Fruit fly (Drosophila melanogaster) whole organism, embryonic: ENCODE results near the gene SPH93.

Experiments
- CG10366 ChIP-seq: fragments of 200-800 bp; sonication (Bioruptor generic); IDR thresholded peaks from 2 replicates; pipeline ENCODE4 v1.3.6; 2022; ENCODE audit warnings: missing biosample characterization, missing genetic modification characterization
- CG11695 ChIP-seq: fragments of 200-800 bp; sonication (Bioruptor generic); IDR thresholded peaks from 3 replicates; pipeline ENCODE4 v1.3.6; 2022; ENCODE audit warnings: missing biosample characterization, missing genetic modification characterization
- CG1233 ChIP-seq: fragments of 200-800 bp; sonication (Bioruptor generic); optimal IDR thresholded peaks from 4 replicates; lab custom pipeline; 2018; ENCODE audit warnings: missing biosample characterization, mild to moderate bottlenecking, missing genetic modification characterization
- CG12391 ChIP-seq: fragments of 200-800 bp; sonication (Bioruptor generic); optimal IDR thresholded peaks from 3 replicates; lab custom pipeline; 2018; ENCODE audit warnings: missing biosample characterization, mild to moderate bottlenecking, missing genetic modification characterization, moderate library complexity
- CG13296 ChIP-seq: fragments of 200-800 bp; sonication (Bioruptor generic); optimal IDR thresholded peaks from 3 replicates; lab custom pipeline; 2018; ENCODE audit warnings: missing biosample characterization, mild to moderate bottlenecking, missing genetic modification characterization
- CG15514 ChIP-seq: fragments of 200-800 bp; sonication (Bioruptor generic); optimal IDR thresholded peaks from 3 replicates; lab custom pipeline; 2017; ENCODE audit warnings: missing biosample characterization, missing genetic modification characterization, mild to moderate bottlenecking, moderate library complexity, missing genetic modification reagents
- CG1602 ChIP-seq: fragments of 200-800 bp; sonication (Bioruptor generic); optimal IDR thresholded peaks from 3 replicates; lab custom pipeline; 2016; ENCODE audit warnings: missing biosample characterization, missing genetic modification characterization
- CG16779 ChIP-seq: fragments of 200-800 bp; sonication (Bioruptor generic); IDR thresholded peaks from 2 replicates; pipeline ENCODE4 v1.3.6; 2022; ENCODE audit warnings: missing biosample characterization, missing genetic modification characterization
- CG17359 ChIP-seq: fragments of 200-800 bp; sonication (Bioruptor generic); optimal IDR thresholded peaks from 3 replicates; lab custom pipeline; 2018; ENCODE audit warnings: missing biosample characterization, mild to moderate bottlenecking, missing genetic modification characterization, moderate library complexity
- CG17612 ChIP-seq: fragments of 200-800 bp; sonication (Bioruptor generic); IDR thresholded peaks from 2 replicates; pipeline ENCODE4 v1.3.6; 2022; ENCODE audit warnings: missing biosample characterization, missing genetic modification characterization
- CG2889 ChIP-seq: fragments of 200-800 bp; sonication (Bioruptor generic); IDR thresholded peaks from 3 replicates; pipeline ENCODE4 v1.3.6; 2022; ENCODE audit warnings: missing biosample characterization, missing genetic modification characterization
- CG30020 ChIP-seq: fragments of 200-800 bp; optimal IDR thresholded peaks from 2 replicates; lab custom pipeline; 2019; ENCODE audit warnings: missing biosample characterization, mild to moderate bottlenecking, missing genetic modification characterization, moderate library complexity
- CG33557 ChIP-seq: fragments of 200-800 bp; sonication (Bioruptor generic); optimal IDR thresholded peaks from 2 replicates; lab custom pipeline; 2019; ENCODE audit warnings: missing biosample characterization, mild to moderate bottlenecking, missing genetic modification characterization, moderate library complexity
- CG3726 ChIP-seq: fragments of 200-800 bp; sonication (Bioruptor generic); IDR thresholded peaks from 3 replicates; pipeline ENCODE4, ENCODE4 v1.3.6; 2022; ENCODE audit warnings: missing biosample characterization, missing genetic modification characterization
- CG3838 ChIP-seq: fragments of 200-800 bp; sonication (Bioruptor generic); optimal IDR thresholded peaks from 3 replicates; lab custom pipeline; 2016; ENCODE audit warnings: missing biosample characterization, missing genetic modification characterization
- CG42726 ChIP-seq: fragments of 200-800 bp; sonication (Bioruptor generic); IDR thresholded peaks from 2 replicates; pipeline ENCODE4 v1.3.6; 2022; ENCODE audit warnings: missing biosample characterization, missing genetic modification characterization; ENCODE audit not compliant: partially characterized antibody
- CG4424 ChIP-seq: fragments of 200-800 bp; sonication (Bioruptor generic); optimal IDR thresholded peaks from 3 replicates; lab custom pipeline; 2016; ENCODE audit warnings: missing biosample characterization, missing genetic modification characterization
- CG4707 ChIP-seq: fragments of 200-800 bp; sonication (Bioruptor generic); optimal IDR thresholded peaks from 2 replicates; lab custom pipeline; 2018; ENCODE audit warnings: missing biosample characterization, mild to moderate bottlenecking, missing genetic modification characterization, moderate library complexity
- CG7271 ChIP-seq: fragments of 200-800 bp; sonication (Bioruptor generic); optimal IDR thresholded peaks from 2 replicates; lab custom pipeline; 2018; ENCODE audit warnings: missing biosample characterization, mild to moderate bottlenecking, missing genetic modification characterization, moderate library complexity
- CG8478 ChIP-seq: fragments of >200 bp; optimal IDR thresholded peaks from 2 replicates; lab custom pipeline; 2018
- CG9215 ChIP-seq: fragments of 200-800 bp; sonication (Bioruptor generic); IDR thresholded peaks from 2 replicates; pipeline ENCODE4 v1.3.6; 2022; ENCODE audit warnings: missing biosample characterization, missing genetic modification characterization
- CoRest ChIP-seq: fragments of 200-800 bp; sonication (Bioruptor generic); optimal IDR thresholded peaks from 3 replicates; lab custom pipeline; 2018; ENCODE audit warnings: missing biosample characterization, mild to moderate bottlenecking, missing genetic modification characterization, moderate library complexity
- Dek ChIP-seq: fragments of 200-800 bp; sonication (Bioruptor generic); optimal IDR thresholded peaks from 3 replicates; lab custom pipeline; 2019; ENCODE audit warnings: missing biosample characterization, mild to moderate bottlenecking, missing genetic modification characterization, moderate library complexity
- Dip2 ChIP-seq: fragments of 200-800 bp; sonication (Bioruptor generic); IDR thresholded peaks from 2 replicates; pipeline ENCODE4 v1.3.6; 2022; ENCODE audit warnings: missing biosample characterization, missing genetic modification characterization
- Ets65A ChIP-seq: fragments of 200-800 bp; sonication (Bioruptor generic); peaks from one replicate; lab custom pipeline; 2016; ENCODE audit warnings: missing biosample characterization, missing genetic modification characterization
- Fer2 ChIP-seq: fragments of 200-800 bp; sonication (Bioruptor generic); optimal IDR thresholded peaks from 2 replicates; lab custom pipeline; 2018; ENCODE audit warnings: missing biosample characterization, mild to moderate bottlenecking, missing genetic modification characterization, moderate library complexity
- HLHmδ ChIP-seq: fragments of 200-800 bp; sonication (Bioruptor generic); optimal IDR thresholded peaks from 2 replicates; lab custom pipeline; 2018; ENCODE audit warnings: missing biosample characterization, mild to moderate bottlenecking, missing genetic modification characterization, moderate library complexity
- Opbp ChIP-seq: fragments of 200-800 bp; sonication (Bioruptor generic); IDR thresholded peaks from 3 replicates; pipeline ENCODE4 v1.3.6; 2022; ENCODE audit warnings: missing biosample characterization, missing genetic modification characterization; ENCODE audit not compliant: partially characterized antibody
- Rx ChIP-seq: fragments of 200-800 bp; sonication (Bioruptor generic); IDR thresholded peaks from 2 replicates; pipeline ENCODE4 v1.3.6; 2022; ENCODE audit warnings: missing biosample characterization, missing genetic modification characterization
- Taf1 ChIP-seq: fragments of 200-800 bp; sonication (Bioruptor generic); IDR thresholded peaks from 2 replicates; pipeline ENCODE4 v1.3.6; 2022; ENCODE audit warnings: missing biosample characterization, missing genetic modification characterization
- Xrp1 ChIP-seq: fragments of 200-800 bp; sonication (Bioruptor generic); IDR thresholded peaks from 2 replicates; pipeline ENCODE4 v1.3.6; 2022; ENCODE audit warnings: missing biosample characterization, missing genetic modification characterization
- ab ChIP-seq: fragments of 200-800 bp; sonication (Bioruptor generic); optimal IDR thresholded peaks from 2 replicates; lab custom pipeline; 2016; ENCODE audit warnings: missing biosample characterization, missing genetic modification characterization
- ash1 ChIP-seq: fragments of 200-800 bp; sonication (Bioruptor generic); optimal IDR thresholded peaks from 2 replicates; lab custom pipeline; 2018; ENCODE audit warnings: missing biosample characterization, mild to moderate bottlenecking, missing genetic modification characterization
- bab2 ChIP-seq: fragments of 200-800 bp; sonication (Bioruptor generic); optimal IDR thresholded peaks from 2 replicates; lab custom pipeline; 2016; ENCODE audit warnings: missing biosample characterization, missing genetic modification characterization
- cad ChIP-seq: fragments of >200 bp; optimal IDR thresholded peaks from 2 replicates; lab custom pipeline; 2017; ENCODE audit warnings: missing biosample characterization, missing genetic modification characterization
- cg ChIP-seq: fragments of 200-800 bp; sonication (Bioruptor generic); optimal IDR thresholded peaks from 3 replicates; lab custom pipeline; 2019; ENCODE audit warnings: missing biosample characterization, mild to moderate bottlenecking, missing genetic modification characterization, moderate library complexity
- cwo ChIP-seq: fragments of 200-800 bp; sonication (Bioruptor generic); optimal IDR thresholded peaks from 3 replicates; lab custom pipeline; 2017; ENCODE audit warnings: missing biosample characterization, missing genetic modification characterization, mild to moderate bottlenecking, moderate library complexity, missing genetic modification reagents
- dimm ChIP-seq: fragments of 200-800 bp; sonication (Bioruptor generic); IDR thresholded peaks from 2 replicates; pipeline ENCODE4 v1.3.6; 2022; ENCODE audit warnings: missing biosample characterization, missing genetic modification characterization
- emc ChIP-seq: fragments of 200-800 bp; sonication (Bioruptor generic); optimal IDR thresholded peaks from 2 replicates; lab custom pipeline; 2016; ENCODE audit warnings: missing biosample characterization, missing genetic modification characterization
- exex ChIP-seq: fragments of 200-800 bp; sonication (Bioruptor generic); optimal IDR thresholded peaks from 4 replicates; lab custom pipeline; 2018; ENCODE audit warnings: missing biosample characterization, mild to moderate bottlenecking, missing genetic modification characterization, moderate library complexity
- her ChIP-seq: fragments of 200-800 bp; sonication (Bioruptor generic); optimal IDR thresholded peaks from 2 replicates; lab custom pipeline; 2016; ENCODE audit warnings: missing biosample characterization, missing genetic modification characterization
- lbe ChIP-seq: fragments of 200-800 bp; sonication (Bioruptor generic); optimal IDR thresholded peaks from 2 replicates; lab custom pipeline; 2016; ENCODE audit warnings: missing biosample characterization, mild to moderate bottlenecking, missing genetic modification characterization
- mld ChIP-seq: fragments of 200-800 bp; sonication (Bioruptor generic); IDR thresholded peaks from 3 replicates; pipeline ENCODE4 v1.3.6; 2022; ENCODE audit warnings: missing biosample characterization, missing genetic modification characterization; ENCODE audit not compliant: partially characterized antibody
- otp ChIP-seq: fragments of 200-800 bp; sonication (Bioruptor generic); IDR thresholded peaks from 3 replicates; pipeline ENCODE4, ENCODE4 v1.3.6; 2022; ENCODE audit warnings: missing biosample characterization, missing genetic modification characterization
- pnt ChIP-seq: fragments of 200-800 bp; sonication (Bioruptor generic); optimal IDR thresholded peaks from 3 replicates; lab custom pipeline; 2016; ENCODE audit warnings: missing biosample characterization, missing genetic modification characterization
- psq ChIP-seq: fragments of 200-800 bp; sonication (Bioruptor generic); optimal IDR thresholded peaks from 2 replicates; lab custom pipeline; 2017; ENCODE audit warnings: missing biosample characterization, missing genetic modification characterization
- shn ChIP-seq: fragments of 200-800 bp; sonication (Bioruptor generic); optimal IDR thresholded peaks from 3 replicates; lab custom pipeline; 2016; ENCODE audit warnings: missing biosample characterization, missing genetic modification characterization
- twi ChIP-seq: fragments of 200-800 bp; optimal IDR thresholded peaks from 2 replicates; lab custom pipeline; 2019; ENCODE audit warnings: missing biosample characterization, mild to moderate bottlenecking, missing genetic modification characterization, moderate library complexity
- tx ChIP-seq: fragments of 200-800 bp; sonication (Bioruptor generic); optimal IDR thresholded peaks from 2 replicates; lab custom pipeline; 2016; ENCODE audit warnings: missing biosample characterization, missing genetic modification characterization
- zfh1 ChIP-seq: fragments of 200-800 bp; sonication (Bioruptor generic); IDR thresholded peaks from 3 replicates; pipeline ENCODE4 v1.3.6; 2022; ENCODE audit warnings: missing biosample characterization, missing genetic modification characterization

Gene SPH93

DNA sequence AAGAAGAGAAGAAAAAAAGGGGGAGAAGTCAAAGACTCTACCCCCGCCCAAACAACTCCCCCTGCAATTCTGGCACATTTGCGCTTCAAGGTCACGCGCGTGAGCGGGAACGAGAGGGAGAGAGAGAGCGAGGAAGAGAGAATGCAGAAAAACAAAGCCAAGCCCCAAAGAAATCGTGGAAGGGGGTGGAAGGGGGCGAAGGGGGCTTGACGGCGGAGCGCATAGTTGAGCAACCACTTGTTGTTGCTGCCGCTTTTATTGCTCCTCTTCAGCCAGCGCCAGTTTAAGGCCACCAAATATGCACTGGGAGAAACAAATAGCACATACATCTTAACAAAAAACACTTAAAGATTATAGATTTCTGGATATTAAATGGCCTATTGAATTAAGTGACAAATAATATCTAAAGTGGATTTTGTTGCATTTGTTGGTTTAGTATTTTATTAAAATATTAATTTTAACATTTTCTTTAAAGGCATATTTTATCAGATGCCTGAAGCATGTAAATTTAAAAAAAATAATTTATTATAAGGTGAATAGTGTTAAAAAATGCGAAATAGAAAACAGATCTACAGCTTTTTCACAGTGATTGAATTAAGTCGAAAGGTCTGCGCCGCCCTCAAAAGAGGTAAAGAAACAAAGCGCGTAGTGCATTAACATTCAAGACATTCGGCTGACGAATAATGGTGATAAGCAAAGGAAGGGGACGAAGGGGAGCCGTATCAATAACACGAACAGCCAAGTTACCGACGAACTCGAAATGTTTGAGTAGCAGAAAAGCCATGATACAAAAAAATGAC, 25.7 kb downstream of the SPH93 start (continued):
- TF ChIP-seq CG7271 (tag; lab: Kevin White, UChicago) (peak; percentile 83), shn (GFP tag; lab: Kevin White, UChicago) (peak; percentile 27), CG17612 (GFP tag; lab: Robert Waterston, UW) (no peak; the same call in 1 of the 2 replicates), CG10366 (GFP tag; lab: Robert Waterston, UW) (peak; percentile 68), HLHmδ (no peak), dimm (GFP tag; lab: Robert Waterston, UW) (peak; percentile 71), cwo (GFP tag; lab: Kevin White, UChicago) (peak; percentile 94), emc (GFP tag; lab: Kevin White, UChicago) (no peak), twi (peak; percentile 73), Dip2 (GFP tag; lab: Robert Waterston, UW) (peak; percentile 40; the same call in 1 of the 2 replicates), CG30020 (peak; percentile 88), Taf1 (peak; percentile 55), bab2 (GFP tag; lab: Kevin White, UChicago) (peak; percentile 67), ab (GFP tag; lab: Kevin White, UChicago) (peak; percentile 7), CG3726 (GFP tag; lab: Robert Waterston, UW) (peak; percentile 91), CoRest (tag; lab: Kevin White, UChicago) (peak; percentile 92), her (GFP tag; lab: Kevin White, UChicago) (no peak), CG33557 (GFP tag; lab: Kevin White, UChicago) (peak; percentile 81), pnt (GFP tag; lab: Kevin White, UChicago) (peak; percentile 38), tx (GFP tag; lab: Kevin White, UChicago) (peak; percentile 39), Rx (GFP tag; lab: Robert Waterston, UW) (peak; percentile 72), CG3838 (GFP tag; lab: Kevin White, UChicago) (peak; percentile 47), CG8478 (lab: Kevin White, UChicago) (no peak), lbe (peak; percentile 94), CG12391 (tag; lab: Kevin White, UChicago) (peak; percentile 98), cad (GFP tag; lab: Kevin White, UChicago) (no peak), Fer2 (peak; percentile 88), CG1233 (GFP tag; lab: Kevin White, UChicago) (peak; percentile 96), CG13296 (GFP tag; lab: Kevin White, UChicago) (peak; percentile 97), Ets65A (GFP tag; lab: Kevin White, UChicago) (peak; percentile 91), CG11695 (GFP tag; lab: Robert Waterston, UW) (peak; percentile 98), cg (no peak), CG4424 (GFP tag; lab: Kevin White, UChicago) (peak; percentile 97), otp (GFP tag; lab: Robert Waterston, UW) (peak; percentile 74), Xrp1 (peak; percentile 94), CG16779 (GFP tag; lab: Robert Waterston, UW) (no peak), exex (tag; lab: Kevin White, UChicago) (peak; percentile 78), CG1602 (GFP tag; lab: Kevin White, UChicago) (peak; percentile 84), CG17359 (peak; percentile 98), ash1 (GFP tag; lab: Kevin White, UChicago) (no peak), CG42726 (no peak), zfh1 (peak; percentile 54; the same call in 2 of the 3 replicates), CG2889 (GFP tag; lab: Robert Waterston, UW) (peak; percentile 76; the same call in 2 of the 3 replicates), CG9215 (GFP tag; lab: Robert Waterston, UW) (peak; percentile 84), CG15514 (GFP tag; lab: Kevin White, UChicago) (peak; percentile 84), psq (GFP tag; lab: Kevin White, UChicago) (peak; percentile 86), Opbp (GFP tag; lab: Robert Waterston, UW) (no peak), Dek (tag; lab: Kevin White, UChicago) (peak; percentile 95), CG4707 (no peak), mld (GFP tag; lab: Robert Waterston, UW) (no peak)
